Fruit fly (Drosophila melanogaster) Kc167 (cell line): ENCODE results near the gene Ir8a.

Source experiments
- Myc ChIP-seq: fragments of >200 bp; optimal IDR thresholded peaks from 2 replicates; lab custom pipeline; 2017; ENCODE audit warnings: missing external identifiers
- Sin3A ChIP-seq: fragments of >200 bp; optimal IDR thresholded peaks from 2 replicates; lab custom pipeline; 2018; ENCODE audit warnings: missing external identifiers
- h ChIP-seq: fragments of >200 bp; optimal IDR thresholded peaks from 3 replicates; lab custom pipeline; 2018; ENCODE audit warnings: missing external identifiers
- insv ChIP-seq: fragments of >200 bp; optimal IDR thresholded peaks from 3 replicates; lab custom pipeline; 2018; ENCODE audit warnings: missing external identifiers
- psq ChIP-seq: fragments of >200 bp; optimal IDR thresholded peaks from 2 replicates; lab custom pipeline; 2017; ENCODE audit warnings: missing external identifiers
- ttk ChIP-seq: sonication (Bioruptor generic); optimal IDR thresholded peaks from 2 replicates; lab custom pipeline; 2017; ENCODE audit warnings: missing external identifiers

dm6 chrX:9191357-9191756, 45.0 kb downstream of the Ir8a start, which contains the start of gene CG12057:
- TF ChIP-seq psq (no peak), ttk (lab: Kevin White, UChicago) (no peak), Myc (no peak), insv (lab: Kevin White, UChicago) (no peak), h (lab: Kevin White, UChicago) (no peak), Sin3A (lab: Kevin White, UChicago) (no peak)
